Worm (Caenorhabditis elegans) whole organism, early embryonic: ENCODE measurements around the gene E04F6.6.

ENCODE experiments used
- B0310.2 ChIP-seq: sonication (generic microtip); optimal IDR thresholded peaks from 2 replicates; lab custom pipeline; 2016; ENCODE audit warnings: mild to moderate bottlenecking, missing genetic modification characterization, missing compliant biosample characterization
- F13C5.2 ChIP-seq: sonication (generic microtip); optimal IDR thresholded peaks from 2 replicates; lab custom pipeline; 2017; ENCODE audit warnings: mild to moderate bottlenecking, missing genetic modification characterization, inconsistent platforms, missing compliant biosample characterization
- aly-1 ChIP-seq: sonication (generic microtip); optimal IDR thresholded peaks from 2 replicates; lab custom pipeline; 2016; ENCODE audit warnings: missing genetic modification characterization, missing compliant biosample characterization
- ama-1 ChIP-seq: fragments of 150-350 bp; optimal IDR thresholded peaks from 2 replicates; lab custom pipeline; 2014
- ceh-13 ChIP-seq: fragments of 200-800 bp; sonication (Bioruptor generic); optimal IDR thresholded peaks from 2 replicates; lab custom pipeline; 2018; ENCODE audit warnings: mild to moderate bottlenecking, missing genetic modification characterization, missing compliant biosample characterization
- ets-7 ChIP-seq: sonication (generic microtip); optimal IDR thresholded peaks from 2 replicates; lab custom pipeline; 2016; ENCODE audit warnings: missing genotype, missing genetic modification characterization, missing compliant biosample characterization
- flt-1 ChIP-seq: fragments of 200-800 bp; sonication (Bioruptor generic); IDR thresholded peaks from 2 replicates; pipeline ENCODE4 v1.3.6; 2022; ENCODE audit warnings: missing genetic modification characterization, missing compliant biosample characterization
- hmbx-1 ChIP-seq: sonication (generic microtip); optimal IDR thresholded peaks from 2 replicates; lab custom pipeline; 2016; ENCODE audit warnings: mild to moderate bottlenecking, missing genetic modification characterization, missing compliant biosample characterization
- scrt-1 ChIP-seq: fragments of 200-800 bp; sonication (Bioruptor generic); IDR thresholded peaks from 2 replicates; pipeline ENCODE4 v1.3.6; 2022; ENCODE audit warnings: missing genetic modification characterization, missing compliant biosample characterization
- sea-1 ChIP-seq: fragments of 200-800 bp; sonication (Bioruptor generic); conservative IDR thresholded peaks from 2 replicates; pipeline ENCODE4 v1.3.6; 2022; ENCODE audit warnings: missing genetic modification characterization, missing compliant biosample characterization
- tbx-11 ChIP-seq: fragments of 200-800 bp; sonication (Bioruptor generic); IDR thresholded peaks from 2 replicates; pipeline ENCODE4 v1.3.6; 2022; ENCODE audit warnings: missing genetic modification characterization, missing compliant biosample characterization
- tbx-37 ChIP-seq: fragments of 200-800 bp; sonication (Bioruptor generic); conservative IDR thresholded peaks from 2 replicates; pipeline ENCODE4 v1.3.6; 2022; ENCODE audit warnings: missing genetic modification reagents, missing genetic modification characterization, missing compliant biosample characterization
- tra-4 ChIP-seq: sonication (generic microtip); optimal IDR thresholded peaks from 2 replicates; lab custom pipeline; 2017; ENCODE audit warnings: missing genetic modification characterization, missing compliant biosample characterization

DNA sequence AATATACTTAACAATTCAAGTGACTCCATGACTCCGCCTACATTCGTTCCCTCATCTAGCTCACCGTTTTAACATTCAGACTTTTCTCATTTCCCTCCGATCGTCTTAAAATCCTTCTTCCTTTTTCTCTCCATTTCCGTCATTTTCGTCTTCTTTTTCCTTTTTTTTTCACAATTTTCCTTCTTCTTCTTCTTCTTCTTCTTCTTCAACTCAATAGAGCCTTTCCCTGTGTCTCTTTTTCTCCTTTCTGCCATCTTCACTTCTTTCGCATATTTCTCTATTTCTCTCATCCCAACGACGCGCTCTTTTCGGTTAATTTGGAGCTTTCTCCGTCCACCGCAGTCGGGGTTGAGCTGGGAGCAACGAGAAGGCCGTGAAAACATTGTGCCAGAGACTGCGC lies 16.7 kb downstream of the E04F6.6 start:
- TF ChIP-seq ama-1 (lab: Kevin White, UChicago): no peak
- TF ChIP-seq flt-1 (GFP tag; lab: Robert Waterston, UW): no peak
- no peak for TF ChIP-seq scrt-1
- TF ChIP-seq tra-4: no peak
- no peak for TF ChIP-seq sea-1 (GFP tag; lab: Robert Waterston, UW)
- TF ChIP-seq ceh-13 (GFP tag; lab: Kevin White, UChicago): no peak
- no peak for TF ChIP-seq tbx-11 (GFP tag; lab: Robert Waterston, UW)
- no peak for TF ChIP-seq tbx-37 (GFP tag; lab: Robert Waterston, UW)
- TF ChIP-seq aly-1 (tag; lab: Kevin White, UChicago): no peak
- no peak for TF ChIP-seq ets-7 (tag; lab: Kevin White, UChicago)
- TF ChIP-seq F13C5.2 (tag; lab: Kevin White, UChicago): no peak
- no peak for TF ChIP-seq hmbx-1 (tag; lab: Kevin White, UChicago)
- TF ChIP-seq B0310.2: no peak
